Worm (Caenorhabditis elegans) whole organism, late embryonic: ENCODE results near the gene tbx-35.

Source experiments
- K09A11.1 ChIP-seq: sonication (generic microtip); optimal IDR thresholded peaks from 2 replicates; lab custom pipeline; 2017; ENCODE audit warnings: antibody characterized with exemption, mild to moderate bottlenecking, missing genetic modification characterization, missing compliant biosample characterization; ENCODE audit not compliant: insufficient read depth
- T23F11.4 ChIP-seq: fragments of 200-800 bp; sonication (Bioruptor generic); optimal IDR thresholded peaks from 2 replicates; lab custom pipeline; 2018; ENCODE audit warnings: mild to moderate bottlenecking, missing genetic modification characterization, missing compliant biosample characterization
- ceh-14 ChIP-seq: sonication (generic microtip); optimal IDR thresholded peaks from 2 replicates; lab custom pipeline; 2016; ENCODE audit warnings: missing genotype, missing genetic modification characterization, missing compliant biosample characterization
- ceh-22 ChIP-seq: sonication (generic microtip); optimal IDR thresholded peaks from 2 replicates; lab custom pipeline; 2017; ENCODE audit warnings: missing biosample characterization, missing genetic modification characterization
- ceh-45 ChIP-seq: fragments of 200-800 bp; sonication (Bioruptor generic); IDR thresholded peaks from 2 replicates; pipeline ENCODE4 v1.3.6; 2022; ENCODE audit warnings: missing genetic modification reagents, missing genetic modification characterization, missing compliant biosample characterization
- ceh-9 ChIP-seq: sonication (generic microtip); optimal IDR thresholded peaks from 2 replicates; lab custom pipeline; 2016; ENCODE audit warnings: mild to moderate bottlenecking, missing genetic modification characterization, inconsistent platforms, missing compliant biosample characterization
- che-1 ChIP-seq: sonication (generic microtip); optimal IDR thresholded peaks from 2 replicates; lab custom pipeline; 2016; ENCODE audit warnings: mild to moderate bottlenecking, missing genetic modification characterization, missing compliant biosample characterization
- dve-1 ChIP-seq: sonication (generic microtip); optimal IDR thresholded peaks from 2 replicates; lab custom pipeline; 2017; ENCODE audit warnings: antibody characterized with exemption, mild to moderate bottlenecking, missing genetic modification characterization, missing compliant biosample characterization
- elt-2 ChIP-seq: sonication (generic microtip); optimal IDR thresholded peaks from 2 replicates; lab custom pipeline; 2016; ENCODE audit warnings: missing genetic modification reagents, missing genetic modification characterization, missing compliant biosample characterization
- elt-4 ChIP-seq: sonication (generic microtip); optimal IDR thresholded peaks from 2 replicates; lab custom pipeline; 2016; ENCODE audit warnings: missing genetic modification characterization, missing compliant biosample characterization
- fax-1 ChIP-seq: sonication (generic microtip); optimal IDR thresholded peaks from 2 replicates; lab custom pipeline; 2016; ENCODE audit warnings: missing genotype, missing genetic modification characterization, missing compliant biosample characterization
- hlh-8 ChIP-seq: sonication (generic microtip); optimal IDR thresholded peaks from 2 replicates; lab custom pipeline; 2016; ENCODE audit warnings: missing genotype, missing genetic modification characterization, missing compliant biosample characterization
- mec-3 ChIP-seq: sonication (generic microtip); optimal IDR thresholded peaks from 2 replicates; lab custom pipeline; 2016; ENCODE audit warnings: borderline replicate concordance, missing genetic modification characterization, missing compliant biosample characterization
- nfya-1 ChIP-seq: sonication (generic microtip); optimal IDR thresholded peaks from 2 replicates; lab custom pipeline; 2017; ENCODE audit warnings: missing genetic modification characterization, mild to moderate bottlenecking, missing compliant biosample characterization, antibody characterized with exemption, moderate library complexity
- nhr-11 ChIP-seq: fragments of 150-350 bp; optimal IDR thresholded peaks from 2 replicates; lab custom pipeline; 2014; ENCODE audit warnings: missing biosample characterization, missing genetic modification characterization
- nhr-232 ChIP-seq: sonication (generic microtip); optimal IDR thresholded peaks from 2 replicates; lab custom pipeline; 2016; ENCODE audit warnings: missing genetic modification characterization, missing compliant biosample characterization
- npax-4 ChIP-seq: sonication (generic microtip); optimal IDR thresholded peaks from 2 replicates; lab custom pipeline; 2016; ENCODE audit warnings: missing genetic modification characterization, missing compliant biosample characterization
- odd-2 ChIP-seq: sonication (generic microtip); optimal IDR thresholded peaks from 2 replicates; lab custom pipeline; 2017; ENCODE audit warnings: antibody characterized with exemption, mild to moderate bottlenecking, missing genetic modification characterization, missing compliant biosample characterization
- pag-3 ChIP-seq: sonication (generic microtip); optimal IDR thresholded peaks from 2 replicates; lab custom pipeline; 2016; ENCODE audit warnings: missing compliant biosample characterization, missing genetic modification characterization, borderline replicate concordance
- pha-2 ChIP-seq: sonication (generic microtip); optimal IDR thresholded peaks from 2 replicates; lab custom pipeline; 2017; ENCODE audit warnings: mild to moderate bottlenecking, missing genetic modification characterization, missing compliant biosample characterization
- sox-2 ChIP-seq: fragments of 200-800 bp; sonication (Bioruptor generic); IDR thresholded peaks from 2 replicates; pipeline ENCODE4 v1.3.6; 2022; ENCODE audit warnings: missing genetic modification reagents, missing genetic modification characterization, missing compliant biosample characterization
- tbx-2 ChIP-seq: sonication (generic microtip); optimal IDR thresholded peaks from 2 replicates; lab custom pipeline; 2016; ENCODE audit warnings: missing genetic modification characterization, missing compliant biosample characterization
- tbx-7 ChIP-seq: sonication (generic microtip); optimal IDR thresholded peaks from 2 replicates; lab custom pipeline; 2016; ENCODE audit warnings: missing genotype, missing genetic modification characterization, missing compliant biosample characterization
- ttx-3 ChIP-seq: sonication (generic microtip); optimal IDR thresholded peaks from 2 replicates; lab custom pipeline; 2016; ENCODE audit warnings: missing genetic modification reagents, missing genetic modification characterization, missing compliant biosample characterization
- unc-42 ChIP-seq: sonication (generic microtip); optimal IDR thresholded peaks from 2 replicates; lab custom pipeline; 2016; ENCODE audit warnings: missing genotype, missing genetic modification characterization, missing compliant biosample characterization
- unc-86 ChIP-seq: sonication (generic microtip); optimal IDR thresholded peaks from 2 replicates; lab custom pipeline; 2016; ENCODE audit warnings: missing genetic modification characterization, missing compliant biosample characterization
- zip-5 ChIP-seq: sonication (generic microtip); optimal IDR thresholded peaks from 2 replicates; lab custom pipeline; 2016; ENCODE audit warnings: missing genetic modification characterization, missing compliant biosample characterization

Gene tbx-35

DNA sequence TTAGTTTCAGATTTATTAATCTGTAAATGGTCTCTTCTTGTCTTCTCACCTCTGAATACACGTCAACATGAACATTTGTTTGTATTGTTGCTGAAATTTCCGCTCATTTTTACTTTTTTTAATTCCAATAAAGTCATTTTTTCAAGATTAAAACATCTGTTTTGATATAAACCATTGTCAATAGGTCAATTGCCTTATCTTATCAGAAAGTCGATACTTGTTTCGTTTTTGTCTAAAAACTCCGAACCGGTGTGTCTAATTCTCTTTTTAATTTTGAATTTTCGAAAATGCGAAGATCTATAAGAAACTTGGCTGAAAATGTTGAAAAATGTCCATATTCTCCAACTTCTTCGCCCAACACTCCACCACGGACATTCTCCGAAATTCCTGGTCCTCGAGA lies 21.4 kb downstream of the tbx-35 start, which contains the start of gene cyp-44A1:
cyp-44A1 (plus strand) TSS at position 285 of the 400 bp plus-strand sequence.
- TF ChIP-seq unc-86 (tag; lab: Kevin White, UChicago) (no peak), elt-2 (tag; lab: Kevin White, UChicago) (peak; percentile 74)

DNA sequence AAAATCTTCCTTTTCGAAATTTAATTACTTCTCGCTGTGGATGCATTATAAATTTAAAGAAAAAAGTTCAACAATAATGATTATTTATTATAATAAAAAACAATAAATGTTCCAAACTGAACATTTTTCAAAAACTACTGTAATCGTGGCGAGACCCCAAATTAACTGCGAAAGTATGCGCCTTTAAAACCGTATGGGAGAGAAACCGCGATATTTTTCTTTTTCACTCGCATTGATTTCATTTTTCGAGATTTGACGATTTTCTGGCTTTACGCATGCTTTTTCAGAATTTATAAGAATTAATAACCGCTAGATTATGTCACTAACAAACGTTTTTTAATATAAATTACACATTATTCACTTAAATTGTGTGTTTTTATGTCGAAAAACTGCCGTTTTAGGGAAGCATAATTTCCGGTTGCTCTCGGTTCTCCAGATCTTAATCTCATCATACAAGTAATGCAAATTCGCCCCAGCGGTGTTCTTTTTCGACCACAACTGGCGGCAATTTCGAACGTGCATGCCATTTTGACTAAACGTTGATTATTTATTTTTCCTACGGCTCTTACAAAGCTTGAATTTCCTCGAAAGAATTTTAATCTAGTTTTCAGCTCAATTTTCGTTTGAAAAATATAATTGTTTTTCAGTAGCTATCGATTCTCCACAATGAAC lies 24.1 kb downstream of the tbx-35 start, which contains the start of gene F12A10.8:
F12A10.8 (minus strand) TSS at position 79 of the 672 bp plus-strand sequence.
- no peak for TF ChIP-seq unc-86 (tag; lab: Kevin White, UChicago)
- TF ChIP-seq unc-42: peak; percentile 81

DNA sequence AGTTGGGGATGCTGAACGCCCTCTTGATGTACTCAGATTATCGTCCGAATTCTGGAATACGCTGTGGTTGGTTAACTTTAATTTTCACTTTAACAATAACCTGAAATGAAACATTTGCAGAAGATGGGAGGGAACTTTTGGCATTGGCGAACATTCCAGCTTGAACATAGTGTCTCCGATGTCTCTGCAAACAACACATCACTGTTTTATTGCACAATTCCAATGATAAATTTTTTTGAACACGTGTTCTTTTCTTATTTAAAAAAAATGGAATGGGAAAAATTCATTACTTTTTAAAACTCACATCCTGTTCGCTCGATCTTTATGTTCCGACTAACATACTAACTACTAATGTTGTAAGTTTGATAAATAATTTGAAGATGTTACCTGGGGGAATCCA lies 24.7 kb downstream of the tbx-35 start, which contains the start of gene fzy-1:
fzy-1 (plus strand) TSS at position 301 of the 400 bp plus-strand sequence.
- no peak for TF ChIP-seq T23F11.4 (GFP tag; lab: Kevin White, UChicago)
- no peak for TF ChIP-seq K09A11.1 (tag; lab: Kevin White, UChicago)
- no peak for TF ChIP-seq ceh-22 (tag; lab: Kevin White, UChicago)
- no peak for TF ChIP-seq hlh-8 (tag; lab: Kevin White, UChicago)
- TF ChIP-seq, all 69 proteins: peak for 0

DNA sequence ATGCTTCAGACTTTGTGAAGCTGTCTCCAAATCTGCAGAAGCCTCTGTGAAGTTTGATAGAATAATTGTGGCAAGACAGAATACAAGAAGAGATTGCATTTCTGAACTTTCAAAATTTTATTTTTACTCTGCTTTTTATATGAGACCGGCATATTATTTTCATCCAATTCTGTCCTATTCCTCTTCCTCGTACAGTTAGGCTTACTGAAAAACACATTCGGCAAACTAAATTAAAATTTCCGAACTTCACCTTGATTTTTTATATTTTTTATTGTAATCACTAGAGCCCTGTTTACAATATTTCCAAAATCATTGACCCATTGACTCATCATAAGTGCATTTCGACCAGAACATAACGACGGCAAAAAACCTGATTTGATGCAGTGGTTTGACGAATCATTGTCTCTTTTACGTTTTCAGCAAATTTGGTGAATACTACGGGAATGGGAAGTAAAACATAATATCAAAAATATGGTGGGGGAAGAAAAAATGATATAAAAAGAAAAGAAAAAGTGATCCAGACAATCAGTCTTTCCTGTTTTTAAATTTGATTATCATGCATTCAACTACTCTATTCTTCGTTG lies 26.9 kb downstream of the tbx-35 start, which contains the start of the genes suex-1 and F12A10.9:
suex-1 (minus strand) TSS at position 101 of the 584 bp plus-strand sequence.
F12A10.9 (plus strand) TSS at position 534 of the 584 bp plus-strand sequence.
- TF ChIP-seq ttx-3 (tag; lab: Kevin White, UChicago) (no peak), ceh-45 (GFP tag; lab: Robert Waterston, UW) (no peak), sox-2 (GFP tag; lab: Robert Waterston, UW) (no peak), nhr-11 (tag; lab: Kevin White, UChicago) (no peak), zip-5 (tag; lab: Kevin White, UChicago) (no peak), tbx-2 (tag; lab: Kevin White, UChicago) (no peak), odd-2 (tag; lab: Kevin White, UChicago) (no peak), ceh-9 (no peak), ceh-22 (tag; lab: Kevin White, UChicago) (no peak), mec-3 (tag; lab: Kevin White, UChicago) (no peak), ceh-14 (tag; lab: Kevin White, UChicago) (no peak), elt-4 (tag; lab: Kevin White, UChicago) (no peak), fax-1 (tag; lab: Kevin White, UChicago) (no peak), npax-4 (no peak)

DNA sequence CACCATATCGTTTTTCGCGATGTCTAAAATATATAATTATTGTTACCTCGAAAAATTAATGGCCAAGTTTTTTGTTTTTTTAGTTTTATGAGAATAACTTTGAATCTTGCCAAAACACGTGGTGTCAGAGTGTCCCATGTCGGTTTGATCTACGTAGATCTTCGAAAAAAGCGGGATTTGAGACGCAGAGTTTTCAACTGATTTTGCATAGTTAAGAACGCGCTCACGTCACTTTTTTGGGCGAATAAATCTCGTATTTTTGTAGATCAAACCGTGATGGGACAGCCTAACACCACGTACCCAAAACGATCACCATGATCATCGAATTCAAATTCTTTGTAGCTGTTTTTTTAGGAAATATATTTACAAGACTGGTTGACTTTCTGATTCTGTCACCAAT lies 27.7 kb downstream of the tbx-35 start:
- TF ChIP-seq tbx-7 (no peak), nhr-11 (tag; lab: Kevin White, UChicago) (no peak), dve-1 (tag; lab: Kevin White, UChicago) (no peak), che-1 (no peak), pag-3 (tag; lab: Kevin White, UChicago) (no peak), fax-1 (tag; lab: Kevin White, UChicago) (no peak), sox-2 (GFP tag; lab: Robert Waterston, UW) (no peak), nfya-1 (no peak), nhr-232 (tag; lab: Kevin White, UChicago) (no peak), elt-4 (tag; lab: Kevin White, UChicago) (no peak)

DNA sequence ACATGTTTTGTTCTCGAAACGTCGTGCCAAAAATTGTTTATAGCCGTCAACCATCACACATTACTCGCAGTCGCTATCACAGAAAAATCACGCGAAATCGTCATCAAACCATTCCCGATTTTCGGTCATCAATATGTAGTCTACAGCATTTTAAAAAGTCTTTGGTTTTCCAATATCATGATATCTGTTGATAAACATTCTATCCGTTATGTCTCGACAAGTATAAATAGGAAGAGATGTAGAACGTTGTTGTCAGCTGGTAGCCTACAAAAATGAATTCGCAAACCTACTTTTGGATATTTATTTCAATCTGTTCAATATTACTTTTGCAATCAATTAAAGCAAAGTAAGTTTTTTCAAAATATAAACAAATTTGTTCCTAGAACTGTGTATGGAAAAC lies 28.8 kb downstream of the tbx-35 start, which contains the start of gene F12A10.1:
F12A10.1 (plus strand) TSS at position 166 of the 400 bp plus-strand sequence.
- no peak for TF ChIP-seq unc-86 (tag; lab: Kevin White, UChicago)
- TF ChIP-seq pha-2 (tag; lab: Kevin White, UChicago): no peak
- no peak for TF ChIP-seq hlh-8 (tag; lab: Kevin White, UChicago)
